Worm (Caenorhabditis elegans): Measurements from ENCODE around the gene C18G1.8.

DNA sequence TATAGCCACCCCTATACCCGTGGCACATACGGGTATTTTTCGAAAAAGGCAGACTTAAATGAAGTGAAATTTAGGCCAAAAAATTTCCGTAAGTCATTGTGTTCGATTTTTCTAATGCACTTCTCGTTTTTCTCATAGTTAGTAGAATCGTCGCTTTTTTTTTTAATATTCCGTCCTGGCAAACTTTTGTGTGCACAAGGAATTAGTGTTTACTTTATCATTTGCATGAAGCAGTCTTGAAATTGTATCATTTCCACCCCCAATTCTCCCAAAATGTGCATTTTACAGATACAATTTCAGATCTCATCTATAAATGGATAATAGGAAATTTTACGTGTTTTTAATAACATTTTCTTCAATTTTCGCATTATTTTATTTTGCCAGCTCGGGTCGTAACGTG is 16.1 kb downstream of the C18G1.8 start, which contains the start of gene C18G1.6:
- TF ChIP-seq ama-1 (optimal IDR thresholded peaks at IDR 0.05), result no peak
- no peak for TF ChIP-seq unc-62 (GFP tag; optimal IDR thresholded peaks at IDR 0.05 in 1 of 2)
- TF ChIP-seq unc-62 (tag; optimal IDR thresholded peaks at IDR 0.05), result no peak

Measured in whole organism, L4 larva.